Fruit fly (Drosophila melanogaster) whole organism, wandering third instar larva: ENCODE data around the gene CG5946.

ENCODE experiments used
- Dif ChIP-seq: fragments of 200-275, 200-300 bp; sonication (Bioruptor generic); optimal IDR thresholded peaks from 2 replicates; lab custom pipeline; 2018; ENCODE audit warnings: missing biosample characterization, missing genetic modification characterization; ENCODE audit not compliant: partially characterized antibody
- OdsH ChIP-seq: fragments of 200-800 bp; sonication (Bioruptor generic); optimal IDR thresholded peaks from 2 replicates; lab custom pipeline; 2016; ENCODE audit warnings: missing biosample characterization, mild to moderate bottlenecking, missing genetic modification characterization
- dsf ChIP-seq: sonication (Bioruptor generic); optimal IDR thresholded peaks from 2 replicates; lab custom pipeline; 2016; ENCODE audit warnings: missing biosample characterization, missing genetic modification characterization, borderline replicate concordance
- psq ChIP-seq: fragments of 200-800 bp; sonication (Bioruptor generic); optimal IDR thresholded peaks from 3 replicates; lab custom pipeline; 2017; ENCODE audit warnings: missing biosample characterization, mild to moderate bottlenecking, missing genetic modification characterization, moderate library complexity
- rgr ChIP-seq: fragments of 200-800 bp; sonication (Bioruptor generic); optimal IDR thresholded peaks from 3 replicates; lab custom pipeline; 2016; ENCODE audit warnings: missing biosample characterization, mild to moderate bottlenecking, missing genetic modification characterization
- usp ChIP-seq: fragments of >200 bp; optimal IDR thresholded peaks from 2 replicates; lab custom pipeline; 2017; ENCODE audit warnings: missing biosample characterization, missing genetic modification characterization
- woc ChIP-seq: sonication (Bioruptor generic); optimal IDR thresholded peaks from 2 replicates; lab custom pipeline; 2016; ENCODE audit warnings: missing biosample characterization, mild to moderate bottlenecking, missing genetic modification characterization

DNA sequence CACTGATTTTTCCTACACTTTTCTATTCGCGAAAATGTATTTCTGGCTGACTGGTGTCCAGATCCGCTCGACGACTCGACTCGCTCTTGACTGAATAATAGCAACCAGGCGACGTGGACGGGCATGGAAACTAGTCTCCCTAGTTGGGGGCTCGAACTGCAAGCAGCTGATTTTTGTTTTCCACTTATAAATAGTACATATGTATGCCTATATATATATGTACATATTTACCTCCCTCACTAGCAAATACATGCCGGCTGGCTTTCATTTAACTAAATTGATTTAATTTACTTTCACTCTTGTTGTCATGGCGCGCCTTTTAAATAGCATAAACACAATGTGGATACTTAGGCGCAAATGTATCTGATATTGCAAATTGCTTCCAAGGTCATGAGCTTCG is 21.3 kb downstream of the CG5946 start, which contains the start of gene Gcat:
- TF ChIP-seq dsf (GFP tag; lab: Kevin White, UChicago) = no peak
- no peak for TF ChIP-seq psq (GFP tag; lab: Kevin White, UChicago)
- no peak for TF ChIP-seq woc (GFP tag; lab: Kevin White, UChicago)
- TF ChIP-seq Dif (GFP tag; lab: Kevin White, UChicago) = no peak
- TF ChIP-seq rgr = no peak
- no peak for TF ChIP-seq usp (GFP tag; lab: Kevin White, UChicago)
- no peak for TF ChIP-seq OdsH
